Worm (Caenorhabditis elegans) whole organism, L3 larva: ENCODE data around the gene nape-2.

ENCODE experiments used
- aly-2 ChIP-seq: fragments of 150-350 bp; optimal IDR thresholded peaks from 2 replicates; lab custom pipeline; 2014; ENCODE audit warnings: missing biosample characterization, missing genetic modification characterization
- fkh-2 ChIP-seq: fragments of 150-350 bp; optimal IDR thresholded peaks from 2 replicates; lab custom pipeline; 2014; ENCODE audit warnings: missing biosample characterization, missing genetic modification reagents, missing genetic modification characterization
- lin-15B ChIP-seq: fragments of 150-350 bp; optimal IDR thresholded peaks from 2 replicates; lab custom pipeline; 2014; ENCODE audit warnings: missing biosample characterization, missing genetic modification characterization
- pqm-1 ChIP-seq: fragments of 150-350 bp; optimal IDR thresholded peaks from 2 replicates; lab custom pipeline; 2017; ENCODE audit warnings: missing biosample characterization, missing genetic modification characterization, inconsistent platforms

DNA sequence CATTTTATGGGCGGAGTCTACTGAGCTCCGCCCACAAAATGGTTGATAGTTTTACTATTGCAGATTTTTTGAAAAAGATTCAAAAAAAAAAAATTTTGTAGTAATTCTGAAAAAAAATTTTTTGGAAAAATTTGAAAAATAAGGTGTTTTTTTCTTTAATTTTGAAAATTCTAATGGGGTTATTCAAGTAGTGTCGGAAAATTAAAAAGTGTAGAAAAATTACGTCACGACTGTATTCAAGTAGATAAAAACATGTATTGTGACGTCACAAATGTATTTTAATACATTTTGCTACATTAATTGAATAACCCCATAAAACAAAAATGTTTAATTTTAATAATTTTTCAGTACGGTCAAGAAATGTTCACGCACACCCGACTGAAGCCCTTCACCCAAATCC is 5.4 kb downstream of the nape-2 start:
- TF ChIP-seq lin-15B (tag; lab: Kevin White, UChicago) = no peak
- TF ChIP-seq aly-2 = no peak
- no peak for TF ChIP-seq pqm-1
- TF ChIP-seq fkh-2 (tag; lab: Kevin White, UChicago) = no peak
